Fruit fly (Drosophila melanogaster) whole organism, embryonic: ENCODE results near the gene CG31141.

Source experiments
- CG1647 ChIP-seq: fragments of 200-800 bp; sonication (Bioruptor generic); optimal IDR thresholded peaks from 3 replicates; lab custom pipeline; 2016; ENCODE audit warnings: missing biosample characterization, missing genetic modification characterization
- CG6689 ChIP-seq: fragments of 200-800 bp; sonication (Bioruptor generic); IDR thresholded peaks from 2 replicates; pipeline ENCODE4 v1.3.6; 2022; ENCODE audit warnings: missing biosample characterization, missing genetic modification characterization
- luna ChIP-seq: fragments of 200-800 bp; sonication (Bioruptor generic); optimal IDR thresholded peaks from 2 replicates; lab custom pipeline; 2016; ENCODE audit warnings: missing biosample characterization, missing genetic modification characterization

DNA sequence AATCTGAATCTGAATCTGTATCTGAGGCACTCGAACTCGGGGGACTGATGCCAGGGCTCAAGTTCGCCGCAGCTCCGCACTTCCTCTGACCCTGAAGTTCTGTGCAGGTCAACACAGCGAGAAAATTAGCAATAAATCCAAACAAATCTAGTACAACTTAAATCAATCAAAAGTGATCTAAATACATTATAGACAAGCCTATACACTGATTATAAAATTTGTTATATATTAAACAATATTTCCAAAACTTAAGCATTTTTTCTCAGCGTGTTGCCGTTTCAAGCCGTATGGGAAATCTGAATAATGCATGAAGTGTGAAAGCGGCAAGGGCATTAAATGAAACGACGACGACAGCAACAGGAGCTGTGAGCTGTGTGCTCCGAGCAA, 8.1 kb upstream of the CG31141 start:
- TF ChIP-seq CG6689 (GFP tag; lab: Robert Waterston, UW) (peak; percentile 26; the same call in 1 of the 2 replicates), luna (no peak), CG1647 (GFP tag; lab: Kevin White, UChicago) (no peak)
